Fruit fly (Drosophila melanogaster): ENCODE data around the gene CG3078.
A peak's percentile ranks its signal among the peaks of the same experiment; 100 is the strongest.

Gene CG3078

dm6 chrX:2294474-2295434, 35.1 kb upstream of the CG3078 start:
- TF ChIP-seq acj6 (GFP tag; optimal IDR thresholded peaks at IDR 0.05) = peak; percentile 54
- peak; percentile 30; the same call in 1 of the 2 replicates for TF ChIP-seq CG11294 (GFP tag; IDR thresholded peaks at IDR 0.05)
- TF ChIP-seq pdm3 (GFP tag; optimal IDR thresholded peaks at IDR 0.05) = peak; percentile 40
- peak; percentile 42 for TF ChIP-seq achi (GFP tag; optimal IDR thresholded peaks at IDR 0.05)
- TF ChIP-seq Lpt (GFP tag; optimal IDR thresholded peaks at IDR 0.05) = peak; percentile 58
- peak; percentile 37 for TF ChIP-seq CG8319 (GFP tag; optimal IDR thresholded peaks at IDR 0.05)
- TF ChIP-seq dsx (GFP tag; optimal IDR thresholded peaks at IDR 0.05; ENCODE audit: poor library complexity, severe bottlenecking) = peak; percentile 44
- no peak for TF ChIP-seq fd85E (GFP tag; optimal IDR thresholded peaks at IDR 0.05)
- peak; percentile 21; the same call in 1 of the 2 replicates for TF ChIP-seq CG15336 (GFP tag; IDR thresholded peaks at IDR 0.05)
- peak; percentile 90 for TF ChIP-seq svp (GFP tag)
- TF ChIP-seq OdsH (GFP tag; optimal IDR thresholded peaks at IDR 0.05) = peak; percentile 39
- peak; percentile 19 for TF ChIP-seq CG8632 (GFP tag; optimal IDR thresholded peaks at IDR 0.05)
- peak; percentile 47 for TF ChIP-seq cyc (GFP tag; optimal IDR thresholded peaks at IDR 0.05)
- TF ChIP-seq Hr4 (GFP tag; optimal IDR thresholded peaks at IDR 0.05) = peak; percentile 42
- no peak for TF ChIP-seq Eip93F (GFP tag; optimal IDR thresholded peaks at IDR 0.05)
- peak; percentile 33 for TF ChIP-seq CG3032 (tag; optimal IDR thresholded peaks at IDR 0.05)
- TF ChIP-seq topi (GFP tag; optimal IDR thresholded peaks at IDR 0.05) = peak; percentile 65
- no peak for TF ChIP-seq CG6808 (GFP tag; optimal IDR thresholded peaks at IDR 0.05)
- TF ChIP-seq Hr39 (GFP tag; optimal IDR thresholded peaks at IDR 0.05) = peak; percentile 69
- peak; percentile 64 for TF ChIP-seq fkh (GFP tag; optimal IDR thresholded peaks at IDR 0.05)
- TF ChIP-seq CG4318 (GFP tag; optimal IDR thresholded peaks at IDR 0.05) = no peak
- TF ChIP-seq CG6163 (GFP tag; IDR thresholded peaks at IDR 0.05) = peak; percentile 54
- TF ChIP-seq spab (GFP tag; optimal IDR thresholded peaks at IDR 0.05) = peak; percentile 20
- TF ChIP-seq Eip78C (GFP tag) = peak; percentile 80
- peak; percentile 38 for TF ChIP-seq CG6854 (GFP tag; optimal IDR thresholded peaks at IDR 0.05)
- TF ChIP-seq eg (GFP tag; IDR thresholded peaks at IDR 0.05) = peak; percentile 70; the same call in 2 of the 3 replicates
- TF ChIP-seq salr (GFP tag; optimal IDR thresholded peaks at IDR 0.05) = no peak
- TF ChIP-seq CG3919 (GFP tag; optimal IDR thresholded peaks at IDR 0.05) = peak; percentile 56
- peak; percentile 78 for TF ChIP-seq Eip75B (GFP tag; optimal IDR thresholded peaks at IDR 0.05)
- TF ChIP-seq lz (GFP tag; optimal IDR thresholded peaks at IDR 0.05) = peak; percentile 67
- TF ChIP-seq CG34406 (GFP tag; optimal IDR thresholded peaks at IDR 0.05) = peak; percentile 67
- TF ChIP-seq Ets96B (tag; optimal IDR thresholded peaks at IDR 0.05) = peak; percentile 27
- peak; percentile 28 for TF ChIP-seq CG1621 (tag; optimal IDR thresholded peaks at IDR 0.05)
- peak; percentile 58 for TF ChIP-seq CG10631 (GFP tag; optimal IDR thresholded peaks at IDR 0.05)
- TF ChIP-seq CG11902 (GFP tag; optimal IDR thresholded peaks at IDR 0.05) = peak; percentile 24
- peak; percentile 59 for TF ChIP-seq CG31627 (GFP tag; optimal IDR thresholded peaks at IDR 0.05)
- peak; percentile 60 for TF ChIP-seq Smox (GFP tag; optimal IDR thresholded peaks at IDR 0.05)
- TF ChIP-seq CG32006 (GFP tag; optimal IDR thresholded peaks at IDR 0.05) = peak; percentile 53
- peak; percentile 54 for TF ChIP-seq CG10669 (GFP tag; optimal IDR thresholded peaks at IDR 0.05)
- peak; percentile 67 for TF ChIP-seq Sox102F (GFP tag; optimal IDR thresholded peaks at IDR 0.05)
- TF ChIP-seq Ets21C (GFP tag; optimal IDR thresholded peaks at IDR 0.05) = peak; percentile 20
- peak; percentile 73 for TF ChIP-seq net (GFP tag; optimal IDR thresholded peaks at IDR 0.05)
- TF ChIP-seq ss (GFP tag; optimal IDR thresholded peaks at IDR 0.05) = peak; percentile 40 to 43
- no peak for TF ChIP-seq CG9139 (GFP tag; optimal IDR thresholded peaks at IDR 0.05)
- peak; percentile 64 for TF ChIP-seq esn (GFP tag; optimal IDR thresholded peaks at IDR 0.05)
- TF ChIP-seq CG11762 (GFP tag; optimal IDR thresholded peaks at IDR 0.05; ENCODE audit: insufficient read depth) = no peak
- peak; percentile 28; the same call in 1 of the 2 replicates for TF ChIP-seq Gug (GFP tag; IDR thresholded peaks at IDR 0.05)
- TF ChIP-seq CG6792 (GFP tag; optimal IDR thresholded peaks at IDR 0.05) = peak; percentile 53
- peak; percentile 39 for TF ChIP-seq CG6276 (GFP tag; optimal IDR thresholded peaks at IDR 0.05)
